Worm (Caenorhabditis elegans): ENCODE data around the gene C04B4.2.

Gene C04B4.2

DNA sequence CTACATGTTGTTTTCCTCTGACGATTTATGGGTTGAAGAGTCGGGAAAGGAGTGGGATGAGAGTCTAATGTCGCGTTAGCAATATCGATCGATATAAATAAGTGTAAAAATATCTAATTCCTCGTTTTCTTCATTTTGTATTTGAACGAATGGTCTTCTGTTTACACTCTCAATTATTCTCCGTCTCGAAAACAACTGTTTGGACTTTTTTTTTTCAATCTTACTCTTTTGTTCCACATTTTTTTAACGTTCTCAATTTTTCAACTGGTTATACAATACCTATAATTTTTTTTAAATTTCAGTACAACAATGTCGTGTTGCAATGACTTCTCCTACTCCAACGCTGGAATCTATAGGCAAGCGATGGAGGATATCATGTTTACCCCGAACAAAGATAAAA, 38.3 kb downstream of the C04B4.2 start, which contains the start of gene F17A2.13:
TSS of gene F17A2.13 (plus strand) at position 301 of the 400 bp plus-strand sequence.
- TF ChIP-seq ceh-43 (GFP tag; optimal IDR thresholded peaks at IDR 0.05) (no peak), nhr-2 (tag; optimal IDR thresholded peaks at IDR 0.05) (no peak), tbx-8 (GFP tag; optimal IDR thresholded peaks at IDR 0.05) (no peak), nhr-28 (tag; optimal IDR thresholded peaks at IDR 0.05) (no peak), nhr-12 (tag; optimal IDR thresholded peaks at IDR 0.05) (no peak), lin-13 (tag; optimal IDR thresholded peaks at IDR 0.05) (no peak), flh-1 (GFP tag; optimal IDR thresholded peaks at IDR 0.05) (no peak)

DNA sequence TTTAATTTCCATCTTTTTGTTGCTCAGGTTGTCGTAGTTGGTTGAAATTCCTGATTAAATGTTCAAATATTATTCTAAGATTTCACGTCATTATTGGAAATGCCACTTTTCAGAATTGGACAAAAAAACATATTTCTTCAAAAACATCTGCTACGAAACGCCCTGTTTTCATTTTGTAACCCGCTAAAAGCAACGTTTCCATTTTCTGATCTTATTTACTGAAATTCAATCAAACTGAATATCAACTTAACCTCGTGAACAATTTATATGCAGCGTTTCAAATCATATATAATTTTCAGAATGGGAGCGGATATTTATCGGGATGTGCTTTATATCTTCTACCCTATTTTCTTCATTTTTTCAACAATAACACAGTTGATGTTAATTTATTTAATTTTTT, 40.4 kb downstream of the C04B4.2 start, which contains the start of gene srd-40:
TSS of gene srd-40 (plus strand) at position 301 of the 400 bp plus-strand sequence.
- no peak for TF ChIP-seq ceh-39 (tag; optimal IDR thresholded peaks at IDR 0.05)
- no peak for TF ChIP-seq nhr-28 (tag; optimal IDR thresholded peaks at IDR 0.05)
- TF ChIP-seq elt-1 (tag; optimal IDR thresholded peaks at IDR 0.05; ENCODE audit: borderline replicate concordance, insufficient read depth) = no peak
- TF ChIP-seq snpc-4 (tag; optimal IDR thresholded peaks at IDR 0.05) = no peak
- no peak for TF ChIP-seq sem-2 (GFP tag; optimal IDR thresholded peaks at IDR 0.05)
- TF ChIP-seq sptf-1 (tag; optimal IDR thresholded peaks at IDR 0.05) = no peak
- TF ChIP-seq lsy-2 (tag; optimal IDR thresholded peaks at IDR 0.05) = no peak
- TF ChIP-seq drap-1 (GFP tag; optimal IDR thresholded peaks at IDR 0.05) = no peak
- no peak for TF ChIP-seq ces-1 (GFP tag; optimal IDR thresholded peaks at IDR 0.05)
- TF ChIP-seq lin-32 (GFP tag; optimal IDR thresholded peaks at IDR 0.05) = no peak
- TF ChIP-seq nhr-12 (tag; optimal IDR thresholded peaks at IDR 0.05) = no peak
- TF ChIP-seq ceh-43 (GFP tag; optimal IDR thresholded peaks at IDR 0.05) = no peak
- no peak for TF ChIP-seq cnd-1 (tag; optimal IDR thresholded peaks at IDR 0.05)
- no peak for TF ChIP-seq elt-3 (tag; optimal IDR thresholded peaks at IDR 0.05)
- TF ChIP-seq ham-2 (GFP tag; optimal IDR thresholded peaks at IDR 0.05) = no peak
- no peak for TF ChIP-seq unc-62 (GFP tag; optimal IDR thresholded peaks at IDR 0.05)
- no peak for TF ChIP-seq mab-5 (tag; optimal IDR thresholded peaks at IDR 0.05)

DNA sequence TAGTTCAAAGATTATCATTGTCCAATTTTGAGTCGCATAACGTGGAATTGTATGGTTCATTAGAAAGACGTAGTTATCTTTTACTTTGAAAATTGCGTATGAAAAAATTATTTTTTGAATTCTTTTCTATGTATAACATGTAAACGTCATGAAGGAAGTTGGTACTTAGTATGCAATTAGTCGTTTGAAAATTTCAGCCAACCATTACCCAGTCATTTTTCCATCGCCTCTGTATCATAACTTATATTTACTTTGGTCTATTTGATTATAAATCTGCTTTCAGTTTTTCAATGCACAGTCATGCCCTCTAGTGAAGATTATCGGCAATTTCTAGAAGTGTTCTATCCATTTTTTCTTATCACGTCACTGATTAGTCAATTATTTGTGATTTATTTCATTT, 43.3 kb downstream of the C04B4.2 start, which contains the start of gene srd-41:
TSS of gene srd-41 (plus strand) at position 301 of the 400 bp plus-strand sequence.
- TF ChIP-seq lin-13 (tag; optimal IDR thresholded peaks at IDR 0.05) = no peak
- no peak for TF ChIP-seq unc-39 (tag; optimal IDR thresholded peaks at IDR 0.05)
- TF ChIP-seq ceh-43 (GFP tag; optimal IDR thresholded peaks at IDR 0.05) = no peak
- no peak for TF ChIP-seq mep-1 (tag; optimal IDR thresholded peaks at IDR 0.05)
- TF ChIP-seq nhr-76 (tag; optimal IDR thresholded peaks at IDR 0.05) = no peak
- no peak for TF ChIP-seq zip-8 (tag; optimal IDR thresholded peaks at IDR 0.05)
- no peak for TF ChIP-seq elt-1 (tag; optimal IDR thresholded peaks at IDR 0.05; ENCODE audit: borderline replicate concordance, insufficient read depth)
- TF ChIP-seq hlh-1 (tag; optimal IDR thresholded peaks at IDR 0.05) = no peak
- no peak for TF ChIP-seq blmp-1 (tag; optimal IDR thresholded peaks at IDR 0.05)
- no peak for TF ChIP-seq ztf-11 (tag; optimal IDR thresholded peaks at IDR 0.05)
- TF ChIP-seq nhr-28 (tag; optimal IDR thresholded peaks at IDR 0.05) = no peak

- no peak for TF ChIP-seq blmp-1 (tag; optimal IDR thresholded peaks at IDR 0.05)
- no peak for TF ChIP-seq lin-32 (GFP tag; optimal IDR thresholded peaks at IDR 0.05)
- no peak for TF ChIP-seq lin-13 (tag; optimal IDR thresholded peaks at IDR 0.05)
- TF ChIP-seq bed-3 (GFP tag; optimal IDR thresholded peaks at IDR 0.05) = no peak
- TF ChIP-seq sem-2 (GFP tag; optimal IDR thresholded peaks at IDR 0.05) = no peak
- TF ChIP-seq nhr-76 (tag; optimal IDR thresholded peaks at IDR 0.05) = no peak
Observed at ce11 chrX:12328676-12329075, 45.6 kb downstream of the C04B4.2 start, which contains the start of gene srd-45. Gene srd-45 (plus strand): TSS chrX:12328976.

- TF ChIP-seq ham-2 (GFP tag; optimal IDR thresholded peaks at IDR 0.05) (no peak), nhr-76 (tag; optimal IDR thresholded peaks at IDR 0.05) (no peak), tbx-8 (GFP tag; optimal IDR thresholded peaks at IDR 0.05) (no peak), nhr-237 (tag; optimal IDR thresholded peaks at IDR 0.05) (no peak), sem-2 (GFP tag; optimal IDR thresholded peaks at IDR 0.05) (no peak), zip-8 (tag; optimal IDR thresholded peaks at IDR 0.05) (no peak), blmp-1 (tag; optimal IDR thresholded peaks at IDR 0.05) (no peak), lin-32 (GFP tag; optimal IDR thresholded peaks at IDR 0.05) (no peak), mab-5 (tag; optimal IDR thresholded peaks at IDR 0.05) (no peak), ceh-43 (GFP tag; optimal IDR thresholded peaks at IDR 0.05) (no peak), drap-1 (GFP tag; optimal IDR thresholded peaks at IDR 0.05) (no peak), ztf-11 (tag; optimal IDR thresholded peaks at IDR 0.05) (no peak)
Observed at ce11 chrX:12331795-12332194, 48.7 kb downstream of the C04B4.2 start, which contains the start of gene srd-46. Gene srd-46 (plus strand): TSS chrX:12332095.

Data from whole organism, mixed stage, embryonic.